Worm (Caenorhabditis elegans) whole organism, L4/young adult: Measurements from ENCODE around the gene gpa-4.

Experiments used
- W03F9.2 ChIP-seq: fragments of 150-350 bp; optimal IDR thresholded peaks from 2 replicates; lab custom pipeline; 2014; ENCODE audit warnings: missing biosample characterization, missing genetic modification characterization
- dao-5 ChIP-seq: sonication (generic microtip); optimal IDR thresholded peaks from 2 replicates; lab custom pipeline; 2016; ENCODE audit warnings: missing genotype, missing genetic modification characterization, moderate library complexity, missing compliant biosample characterization
- him-1 ChIP-seq: sonication (generic microtip); optimal IDR thresholded peaks from 2 replicates; lab custom pipeline; 2016; ENCODE audit warnings: missing genotype, missing genetic modification reagents, missing genetic modification characterization, missing compliant biosample characterization

ce11 chrIV:427100-427908 is 25.8 kb downstream of the gpa-4 start:
- no peak for TF ChIP-seq him-1
- TF ChIP-seq W03F9.2: no peak
- TF ChIP-seq dao-5: no peak
